Worm (Caenorhabditis elegans): Measurements from ENCODE around the gene Y39A1A.9.

ce11 chrIII:10634034-10634433, 733 bp upstream of the Y39A1A.9 start:
- TF ChIP-seq nhr-11 (tag; optimal IDR thresholded peaks at IDR 0.05) (no peak), zag-1 (tag; optimal IDR thresholded peaks at IDR 0.05) (peak; percentile 93), ama-1 (optimal IDR thresholded peaks at IDR 0.05) (no peak), fos-1 (tag; optimal IDR thresholded peaks at IDR 0.05) (peak; percentile 73), mdl-1 (tag; optimal IDR thresholded peaks at IDR 0.05) (peak; percentile 71 to 87), lsy-2 (tag; optimal IDR thresholded peaks at IDR 0.05) (peak; percentile 64 to 88), skn-1 (tag; optimal IDR thresholded peaks at IDR 0.05) (no peak), gmeb-1 (tag; optimal IDR thresholded peaks at IDR 0.05) (peak; percentile 54), ztf-11 (tag; optimal IDR thresholded peaks at IDR 0.05) (no peak), R02D3.7 (tag; optimal IDR thresholded peaks at IDR 0.05) (no peak), lin-11 (tag; optimal IDR thresholded peaks at IDR 0.05) (peak; percentile 91)
